Worm (Caenorhabditis elegans) whole organism, young adult: ENCODE measurements around the gene C40A11.7.

ENCODE experiments used
- B0336.3 ChIP-seq: fragments of 200-800 bp; sonication (Bioruptor generic); IDR thresholded peaks from 2 replicates; pipeline ENCODE4 v1.3.6; 2022; ENCODE audit warnings: missing genetic modification characterization, missing compliant biosample characterization
- C06A6.2 ChIP-seq: fragments of 200-800 bp; sonication (Bioruptor generic); conservative IDR thresholded peaks from 2 replicates; pipeline ENCODE4 v1.3.6; 2022; ENCODE audit warnings: missing genetic modification characterization, missing compliant biosample characterization
- C17E4.6 ChIP-seq: fragments of 200-800 bp; sonication (Bioruptor generic); IDR thresholded peaks from 2 replicates; pipeline ENCODE4 v1.3.6; 2022; ENCODE audit warnings: missing genetic modification reagents, missing genetic modification characterization, missing compliant biosample characterization
- F37B4.10 ChIP-seq: fragments of 200-800 bp; sonication (Bioruptor generic); IDR thresholded peaks from 2 replicates; pipeline ENCODE4 v1.3.6; 2022; ENCODE audit warnings: missing genetic modification characterization, missing compliant biosample characterization
- F49E8.2 ChIP-seq: sonication (generic microtip); optimal IDR thresholded peaks from 3 replicates; lab custom pipeline; 2017; ENCODE audit warnings: missing genetic modification characterization, mild to moderate bottlenecking, missing compliant biosample characterization, antibody characterized with exemption, moderate library complexity; ENCODE audit not compliant: insufficient read depth
- F55B11.4 ChIP-seq: sonication (generic microtip); optimal IDR thresholded peaks from 2 replicates; lab custom pipeline; 2016; ENCODE audit warnings: missing compliant biosample characterization, missing genetic modification characterization, borderline replicate concordance; ENCODE audit not compliant: insufficient read depth
- T26A5.8 ChIP-seq: sonication (generic microtip); optimal IDR thresholded peaks from 2 replicates; lab custom pipeline; 2016; ENCODE audit warnings: missing genetic modification characterization, missing compliant biosample characterization
- Y56A3A.18 ChIP-seq: fragments of 200-800 bp; sonication (Bioruptor generic); IDR thresholded peaks from 2 replicates; pipeline ENCODE4 v1.3.6; 2022; ENCODE audit warnings: missing genetic modification reagents, missing genetic modification characterization, missing compliant biosample characterization
- ama-1 ChIP-seq, 3 experiments: fragments of 150-350 bp in 1 of 3; sonication (generic microtip) in 2 of 3; optimal IDR thresholded peaks; 2 replicates each; lab custom pipeline; 2014 to 2018; ENCODE audit warnings: missing biosample characterization in 2 of 3, missing genetic modification characterization in 2 of 3, missing genetic modification reagents in 2 of 3
- aptf-3 ChIP-seq: fragments of 200-800 bp; sonication (Bioruptor generic); IDR thresholded peaks from 2 replicates; pipeline ENCODE4 v1.3.6; 2022; ENCODE audit warnings: missing genetic modification characterization, missing compliant biosample characterization
- bed-2 ChIP-seq: fragments of 200-800 bp; sonication (Bioruptor generic); IDR thresholded peaks from 2 replicates; pipeline ENCODE4 v1.3.6; 2022; ENCODE audit warnings: missing genetic modification reagents, missing genetic modification characterization, missing compliant biosample characterization
- ccch-3 ChIP-seq: fragments of 200-800 bp; sonication (Bioruptor generic); optimal IDR thresholded peaks from 2 replicates; lab custom pipeline; 2018; ENCODE audit warnings: mild to moderate bottlenecking, missing genetic modification characterization, missing compliant biosample characterization
- cebp-2 ChIP-seq: fragments of 200-800 bp; sonication (Bioruptor generic); IDR thresholded peaks from 2 replicates; pipeline ENCODE4 v1.3.6; 2022; ENCODE audit warnings: missing genetic modification characterization, missing compliant biosample characterization
- ceh-27 ChIP-seq: fragments of 200-800 bp; sonication (Bioruptor generic); optimal IDR thresholded peaks from 2 replicates; lab custom pipeline; 2018; ENCODE audit warnings: mild to moderate bottlenecking, missing genetic modification characterization, moderate library complexity, missing compliant biosample characterization
- ceh-79 ChIP-seq: sonication (generic microtip); optimal IDR thresholded peaks from 2 replicates; lab custom pipeline; 2017; ENCODE audit warnings: mild to moderate bottlenecking, missing genetic modification characterization, missing compliant biosample characterization
- dpff-1 ChIP-seq: sonication (generic microtip); optimal IDR thresholded peaks from 2 replicates; lab custom pipeline; 2017; ENCODE audit warnings: mild to moderate bottlenecking, missing genetic modification characterization, missing compliant biosample characterization
- dpl-1 ChIP-seq: fragments of 150-350 bp; optimal IDR thresholded peaks from 2 replicates; lab custom pipeline; 2014; ENCODE audit warnings: missing biosample characterization, missing genetic modification reagents, missing genetic modification characterization
- fkh-3 ChIP-seq: sonication (generic microtip); optimal IDR thresholded peaks from 2 replicates; lab custom pipeline; 2016; ENCODE audit warnings: mild to moderate bottlenecking, missing genetic modification characterization, missing compliant biosample characterization
- gei-17 ChIP-seq: fragments of 200-800 bp; sonication (Bioruptor generic); optimal IDR thresholded peaks from 2 replicates; lab custom pipeline; 2018; ENCODE audit warnings: mild to moderate bottlenecking, missing genetic modification characterization, missing compliant biosample characterization
- hlh-12 ChIP-seq: sonication (generic microtip); optimal IDR thresholded peaks from 2 replicates; lab custom pipeline; 2016; ENCODE audit warnings: missing genetic modification characterization, missing compliant biosample characterization
- hmg-1.2 ChIP-seq: fragments of 200-800 bp; sonication (Bioruptor generic); IDR thresholded peaks from 2 replicates; pipeline ENCODE4 v1.3.6; 2022; ENCODE audit warnings: missing genetic modification reagents, missing genetic modification characterization, missing compliant biosample characterization
- lin-54 ChIP-seq: fragments of 200-800 bp; sonication (Bioruptor generic); optimal IDR thresholded peaks from 2 replicates; lab custom pipeline; 2018; ENCODE audit warnings: mild to moderate bottlenecking, missing genetic modification characterization, missing compliant biosample characterization
- lsl-1 ChIP-seq: fragments of 200-800 bp; sonication (Bioruptor generic); optimal IDR thresholded peaks from 2 replicates; lab custom pipeline; 2018; ENCODE audit warnings: mild to moderate bottlenecking, missing genetic modification characterization, moderate library complexity, missing compliant biosample characterization
- lsy-27 ChIP-seq: sonication (generic microtip); optimal IDR thresholded peaks from 2 replicates; lab custom pipeline; 2017; ENCODE audit warnings: missing genetic modification characterization, mild to moderate bottlenecking, missing compliant biosample characterization, antibody characterized with exemption, missing genotype, borderline replicate concordance; ENCODE audit not compliant: insufficient read depth
- madf-6 ChIP-seq: fragments of 200-800 bp; sonication (Bioruptor generic); IDR thresholded peaks from 2 replicates; pipeline ENCODE4 v1.3.6; 2022; ENCODE audit warnings: missing genetic modification reagents, missing genetic modification characterization, missing compliant biosample characterization
- nfyb-1 ChIP-seq: fragments of 200-800 bp; sonication (Bioruptor generic); IDR thresholded peaks from 2 replicates; pipeline ENCODE4 v1.3.6; 2022; ENCODE audit warnings: missing genetic modification reagents, missing genetic modification characterization, missing compliant biosample characterization
- nhr-179 ChIP-seq: sonication (generic microtip); optimal IDR thresholded peaks from 2 replicates; lab custom pipeline; 2016; ENCODE audit warnings: mild to moderate bottlenecking, missing genetic modification characterization, missing compliant biosample characterization
- pbrm-1 ChIP-seq: fragments of 200-800 bp; sonication (Bioruptor generic); IDR thresholded peaks from 2 replicates; pipeline ENCODE4 v1.3.6; 2022; ENCODE audit warnings: missing genetic modification reagents, missing genetic modification characterization, missing compliant biosample characterization
- rcor-1 ChIP-seq: fragments of 200-800 bp; sonication (Bioruptor generic); IDR thresholded peaks from 2 replicates; pipeline ENCODE4 v1.3.6; 2022; ENCODE audit warnings: missing genetic modification reagents, missing genetic modification characterization, missing compliant biosample characterization
- rec-8 ChIP-seq, 2 experiments: sonication (generic microtip); optimal IDR thresholded peaks; 2 replicates each; lab custom pipeline; 2016; ENCODE audit warnings: mild to moderate bottlenecking in 2 of 2, missing genetic modification characterization in 2 of 2, missing genetic modification reagents in 2 of 2, missing genotype in 2 of 2, missing biosample characterization in 1 of 2, missing compliant biosample characterization in 1 of 2, moderate library complexity in 1 of 2
- sea-2 ChIP-seq: fragments of 200-800 bp; sonication (Bioruptor generic); IDR thresholded peaks from 2 replicates; pipeline ENCODE4 v1.3.6; 2022; ENCODE audit warnings: missing genetic modification characterization, missing compliant biosample characterization
- snpc-3.4 ChIP-seq: sonication (generic microtip); optimal IDR thresholded peaks from 2 replicates; lab custom pipeline; 2017; ENCODE audit warnings: missing genetic modification characterization, mild to moderate bottlenecking, missing compliant biosample characterization, antibody characterized with exemption, moderate library complexity, missing genotype, missing genetic modification reagents
- somi-1 ChIP-seq: fragments of 200-800 bp; sonication (Bioruptor generic); optimal IDR thresholded peaks from 2 replicates; lab custom pipeline; 2018; ENCODE audit warnings: mild to moderate bottlenecking, missing genetic modification characterization, missing compliant biosample characterization
- sptf-2 ChIP-seq: fragments of 200-800 bp; sonication (Bioruptor generic); optimal IDR thresholded peaks from 2 replicates; lab custom pipeline; 2018; ENCODE audit warnings: mild to moderate bottlenecking, missing genetic modification characterization, missing compliant biosample characterization
- tbp1 ChIP-seq: fragments of 200-800 bp; sonication (Bioruptor generic); optimal IDR thresholded peaks from 2 replicates; lab custom pipeline; 2018; ENCODE audit warnings: mild to moderate bottlenecking, missing genetic modification characterization, missing compliant biosample characterization
- unc-62 ChIP-seq: fragments of 150-350 bp; optimal IDR thresholded peaks from 2 replicates; lab custom pipeline; 2014; ENCODE audit warnings: missing biosample characterization, missing genetic modification reagents, missing genetic modification characterization
- ztf-22 ChIP-seq: fragments of 200-800 bp; sonication (Bioruptor generic); optimal IDR thresholded peaks from 2 replicates; lab custom pipeline; 2018; ENCODE audit warnings: mild to moderate bottlenecking, missing genetic modification characterization, moderate library complexity, missing compliant biosample characterization
- ztf-26 ChIP-seq: sonication (generic microtip); optimal IDR thresholded peaks from 2 replicates; lab custom pipeline; 2017; ENCODE audit warnings: missing genetic modification characterization, missing compliant biosample characterization

The C40A11.7 gene

DNA sequence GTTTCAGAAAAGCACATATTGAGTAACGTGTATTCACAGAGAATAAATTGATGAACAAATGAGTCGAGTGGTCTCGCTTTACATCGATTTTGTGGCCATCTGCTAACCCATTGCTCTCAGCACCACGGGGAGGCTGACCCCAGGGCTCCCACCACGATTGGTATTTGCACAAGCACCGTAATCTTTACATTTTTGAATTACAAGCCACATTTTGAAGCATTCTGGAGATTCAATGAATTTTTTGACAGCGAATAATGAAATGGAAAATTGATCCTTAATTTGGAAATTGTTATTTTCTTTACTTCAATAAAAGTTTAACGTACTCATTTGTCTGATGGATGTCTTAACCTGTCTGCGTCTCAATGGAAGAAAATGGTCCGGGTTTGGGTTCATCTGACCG is 4.8 kb downstream of the C40A11.7 start, which contains the start of gene C40A11.6:
C40A11.6 (minus strand) TSS at position 101 of the 400 bp plus-strand sequence.
- TF ChIP-seq dpl-1 (GFP tag; lab: Kevin White, UChicago) = no peak
- no peak for TF ChIP-seq nfyb-1
- TF ChIP-seq pbrm-1 = no peak
- TF ChIP-seq ceh-79 = no peak
- TF ChIP-seq T26A5.8 (tag; lab: Kevin White, UChicago) = no peak
- TF ChIP-seq fkh-3 (tag; lab: Kevin White, UChicago) = no peak
- TF ChIP-seq C06A6.2 (GFP tag; lab: Robert Waterston, UW) = no peak
- TF ChIP-seq bed-2 = no peak
- TF ChIP-seq Y56A3A.18 (GFP tag; lab: Robert Waterston, UW) = no peak
- TF ChIP-seq gei-17 = no peak
- TF ChIP-seq lsl-1 (GFP tag; lab: Kevin White, UChicago) = no peak
- no peak for TF ChIP-seq tbp1 (GFP tag; lab: Kevin White, UChicago)
- TF ChIP-seq, all 124 proteins: peak for 0

DNA sequence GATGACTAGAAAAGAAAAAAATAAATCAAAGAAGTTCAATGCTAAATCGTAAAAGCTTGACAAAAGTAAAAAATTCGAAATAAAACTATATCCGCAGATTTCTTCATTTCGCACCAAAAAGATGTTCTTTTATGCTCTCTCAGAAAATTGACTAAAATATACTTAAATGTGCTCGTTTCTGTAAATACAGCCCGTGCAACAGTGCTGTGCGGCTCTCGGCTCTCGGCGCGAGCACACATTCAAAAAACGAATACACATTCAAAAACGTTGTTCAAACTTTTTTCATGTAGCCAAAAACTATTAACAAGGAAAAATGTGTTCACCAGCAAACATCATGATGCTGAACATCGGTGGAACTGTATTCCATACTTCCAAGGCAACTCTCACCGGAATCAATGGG is 9.6 kb downstream of the C40A11.7 start, which contains the start of gene C40A11.3:
C40A11.3 (plus strand) TSS at position 301 of the 400 bp plus-strand sequence.
- TF ChIP-seq ztf-22 (GFP tag; lab: Kevin White, UChicago) (no peak), lsy-27 (tag; lab: Kevin White, UChicago) (no peak), dpl-1 (GFP tag; lab: Kevin White, UChicago) (no peak), Y56A3A.18 (GFP tag; lab: Robert Waterston, UW) (no peak), F37B4.10 (GFP tag; lab: Robert Waterston, UW) (no peak), hlh-12 (tag; lab: Kevin White, UChicago) (no peak), snpc-3.4 (tag; lab: Kevin White, UChicago) (no peak), aptf-3 (GFP tag; lab: Robert Waterston, UW) (no peak), F55B11.4 (no peak), C17E4.6 (no peak), ccch-3 (GFP tag; lab: Kevin White, UChicago) (no peak), lin-54 (GFP tag; lab: Kevin White, UChicago) (no peak), sptf-2 (no peak), rec-8 (tag; optimal IDR thresholded peaks at IDR 0.05; lab: Kevin White, UChicago) (no peak), ztf-26 (no peak), C06A6.2 (GFP tag; lab: Robert Waterston, UW) (no peak)
- TF ChIP-seq, all 124 proteins: peak for 0

DNA sequence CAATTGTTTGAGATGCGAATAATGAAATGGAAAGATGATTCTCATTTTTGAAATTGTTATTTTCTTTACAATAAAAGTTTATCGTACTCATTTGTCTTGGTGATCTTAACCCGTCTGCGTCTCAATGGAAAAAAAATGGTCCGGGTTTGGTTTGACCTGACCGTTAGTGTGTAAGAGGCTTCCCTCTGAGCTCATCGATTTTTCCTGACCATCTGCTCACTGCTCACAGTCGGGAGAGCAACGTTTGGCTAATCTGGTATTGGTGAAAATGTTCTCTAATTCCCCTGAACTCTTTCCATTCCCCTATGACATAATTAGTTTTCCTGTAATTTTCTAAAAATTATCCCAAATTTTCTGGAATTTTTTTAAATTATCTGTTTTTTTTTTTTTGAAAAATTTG is 11.5 kb downstream of the C40A11.7 start:
- TF ChIP-seq B0336.3 (GFP tag; lab: Robert Waterston, UW) = no peak

DNA sequence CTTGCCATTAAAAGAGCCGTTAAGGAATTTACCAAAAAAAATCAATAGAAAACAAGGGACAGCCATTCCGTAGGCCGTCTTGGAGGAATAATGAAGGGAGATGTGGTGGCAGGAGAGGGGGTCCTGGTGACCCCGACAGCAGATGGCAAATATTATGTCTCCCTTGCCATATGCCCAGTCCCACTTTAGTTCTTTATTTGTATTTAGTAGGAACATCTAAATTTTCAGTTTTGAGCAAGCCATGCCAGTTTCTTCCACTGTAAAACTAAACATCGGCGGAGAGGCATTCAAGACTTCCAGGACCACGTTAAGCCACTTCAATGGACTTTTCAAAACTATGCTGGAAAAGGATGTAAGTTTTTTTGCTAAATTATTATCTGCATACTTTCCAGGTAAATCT is 13.2 kb downstream of the C40A11.7 start, which contains the start of gene C40A11.4:
C40A11.4 (plus strand) TSS at position 188 of the 400 bp plus-strand sequence.
- no peak for TF ChIP-seq C06A6.2 (GFP tag; lab: Robert Waterston, UW)
- no peak for TF ChIP-seq madf-6 (GFP tag; lab: Robert Waterston, UW)
- TF ChIP-seq unc-62 (GFP tag; lab: Kevin White, UChicago) = no peak
- no peak for TF ChIP-seq sea-2
- no peak for TF ChIP-seq sptf-2
- TF ChIP-seq B0336.3 (GFP tag; lab: Robert Waterston, UW) = no peak
- TF ChIP-seq dpff-1 (tag; lab: Kevin White, UChicago) = no peak
- no peak for TF ChIP-seq cebp-2 (GFP tag; lab: Robert Waterston, UW)
- no peak for TF ChIP-seq ama-1 (optimal IDR thresholded peaks at IDR 0.05; lab: Kevin White, UChicago)
- no peak for TF ChIP-seq ama-1 (GFP tag; optimal IDR thresholded peaks at IDR 0.05; lab: Kevin White, UChicago)
- TF ChIP-seq hmg-1.2 (GFP tag; lab: Robert Waterston, UW) = no peak
- TF ChIP-seq lsy-27 (tag; lab: Kevin White, UChicago) = no peak
- TF ChIP-seq rcor-1 (GFP tag; lab: Robert Waterston, UW) = no peak
- TF ChIP-seq F49E8.2 (tag; lab: Kevin White, UChicago) = no peak
- TF ChIP-seq nfyb-1 = no peak
- TF ChIP-seq nhr-179 = no peak
- TF ChIP-seq ceh-27 (GFP tag; lab: Kevin White, UChicago) = no peak
- TF ChIP-seq somi-1 (GFP tag; lab: Kevin White, UChicago) = no peak
